Worm (Caenorhabditis elegans): ENCODE measurements around the gene T16G1.13.

Gene T16G1.13

DNA sequence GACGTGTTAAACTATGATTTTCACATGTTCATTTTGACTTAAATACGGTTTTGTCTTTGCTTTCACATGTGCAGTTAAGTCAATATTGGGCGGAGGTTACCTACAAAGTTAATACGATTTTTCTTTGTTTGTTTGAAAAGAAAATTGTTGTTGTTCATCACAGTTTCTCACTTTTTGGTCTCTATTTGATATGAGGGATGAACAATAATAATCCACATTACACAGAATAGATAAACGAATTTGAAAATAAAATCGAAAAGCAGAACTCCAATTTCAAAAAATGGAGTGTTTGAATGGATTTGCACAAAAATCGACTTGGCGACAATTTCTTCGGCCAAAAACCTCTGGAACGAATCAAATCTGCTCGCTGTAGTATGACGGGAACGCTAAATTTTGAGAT is 43.0 kb upstream of the T16G1.13 start, which contains the start of gene ttr-29:
ttr-29 (minus strand) TSS at position 101 of the 400 bp plus-strand sequence.
- TF ChIP-seq hlh-4 (tag; optimal IDR thresholded peaks at IDR 0.05) (no peak), dpl-1 (GFP tag; optimal IDR thresholded peaks at IDR 0.05) (no peak), C04F5.9 (tag; optimal IDR thresholded peaks at IDR 0.05) (no peak), ztf-4 (tag; optimal IDR thresholded peaks at IDR 0.05) (no peak), nhr-28 (tag; optimal IDR thresholded peaks at IDR 0.05) (no peak), fkh-10 (GFP tag; optimal IDR thresholded peaks at IDR 0.05) (no peak), aly-2 (tag; optimal IDR thresholded peaks at IDR 0.05) (no peak), F16B12.6 (tag; optimal IDR thresholded peaks at IDR 0.05) (no peak), mep-1 (tag; optimal IDR thresholded peaks at IDR 0.05) (no peak), lin-15B (tag; optimal IDR thresholded peaks at IDR 0.05) (no peak)

DNA sequence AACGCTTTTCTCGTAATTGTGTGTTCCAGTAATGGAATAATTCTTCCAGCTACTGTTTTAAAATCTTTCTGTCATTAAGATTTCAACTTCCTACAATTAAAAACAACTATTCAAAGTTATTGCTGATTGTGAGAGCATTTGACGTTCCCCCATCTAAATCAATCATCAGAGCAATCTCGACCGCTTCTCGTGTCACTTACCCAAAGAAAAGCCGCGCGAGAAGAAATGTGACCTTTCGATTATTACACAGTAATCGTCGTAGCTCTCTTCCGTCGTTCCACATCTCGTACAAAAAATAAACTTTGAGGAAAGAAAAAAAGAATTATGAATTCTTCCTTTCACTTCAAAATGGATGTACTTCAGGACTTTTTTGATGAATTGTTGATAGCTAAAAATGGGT is 42.3 kb upstream of the T16G1.13 start:
- no peak for TF ChIP-seq skn-1 (tag; optimal IDR thresholded peaks at IDR 0.05)
- no peak for TF ChIP-seq lin-13 (GFP tag; optimal IDR thresholded peaks at IDR 0.05)
- no peak for TF ChIP-seq hlh-4 (tag; optimal IDR thresholded peaks at IDR 0.05)
- TF ChIP-seq nhr-28 (tag; optimal IDR thresholded peaks at IDR 0.05): no peak
- TF ChIP-seq ama-1 (optimal IDR thresholded peaks at IDR 0.05): no peak
- no peak for TF ChIP-seq swsn-7 (tag; optimal IDR thresholded peaks at IDR 0.05)

DNA sequence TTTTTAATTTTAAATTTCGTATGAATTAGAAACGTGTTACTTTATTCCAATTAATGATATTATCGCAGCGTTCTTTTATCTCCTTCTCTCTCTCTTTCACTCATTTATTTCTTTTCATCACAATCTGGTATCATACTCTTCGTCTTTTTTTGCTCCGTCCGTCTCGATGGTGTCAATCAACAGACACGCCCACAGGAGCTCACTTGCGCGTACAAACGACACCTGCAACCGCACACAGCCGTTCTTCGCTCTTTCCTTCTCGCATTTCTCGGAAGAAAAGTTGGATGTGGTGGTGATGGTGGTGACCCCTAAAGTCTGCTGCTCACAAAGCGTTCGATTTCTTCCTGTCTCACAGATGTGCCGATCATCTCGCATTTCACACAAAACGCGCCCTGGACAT is 41.1 kb upstream of the T16G1.13 start:
- TF ChIP-seq aly-2 (tag; optimal IDR thresholded peaks at IDR 0.05): no peak
- no peak for TF ChIP-seq snpc-4 (tag; optimal IDR thresholded peaks at IDR 0.05)
- no peak for TF ChIP-seq vab-15 (tag; optimal IDR thresholded peaks at IDR 0.05)
- no peak for TF ChIP-seq hlh-4 (tag; optimal IDR thresholded peaks at IDR 0.05)
- TF ChIP-seq mab-9 (GFP tag; IDR thresholded peaks at IDR 0.05): no peak
- no peak for TF ChIP-seq nhr-12 (tag; optimal IDR thresholded peaks at IDR 0.05)
- no peak for TF ChIP-seq ceh-88 (GFP tag; IDR thresholded peaks at IDR 0.05)
- TF ChIP-seq efl-3 (GFP tag; optimal IDR thresholded peaks at IDR 0.05): no peak
- TF ChIP-seq unc-62 (GFP tag; optimal IDR thresholded peaks at IDR 0.05): no peak
- TF ChIP-seq swsn-7 (tag; optimal IDR thresholded peaks at IDR 0.05): no peak

DNA sequence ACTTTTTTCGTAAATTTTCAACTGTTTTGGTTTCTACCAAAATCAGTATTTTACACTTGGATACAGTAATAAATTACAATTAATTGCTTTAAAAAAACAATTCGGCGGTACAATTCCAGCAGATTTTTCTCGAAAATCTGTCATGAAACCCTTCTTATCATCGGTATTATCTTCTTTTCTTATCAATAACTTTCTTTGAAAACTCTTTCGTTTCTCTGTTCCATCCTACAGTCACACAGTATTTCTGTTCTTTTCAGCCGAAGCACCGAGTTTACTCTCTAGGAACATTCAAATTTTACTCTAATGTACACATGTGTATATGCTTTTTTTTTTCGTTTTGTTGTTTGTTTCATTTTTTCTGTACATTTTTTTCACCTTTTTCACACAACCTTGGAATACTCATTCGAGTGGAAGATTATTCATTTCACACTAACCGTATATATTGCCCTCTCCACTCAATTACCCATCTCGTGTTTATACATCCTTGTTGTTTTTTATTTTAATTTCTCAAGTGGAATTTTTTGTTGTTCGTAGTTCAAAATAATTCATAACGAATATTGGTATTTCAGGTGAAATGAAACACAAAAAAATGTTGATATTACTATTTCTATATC is 40.1 kb upstream of the T16G1.13 start, which contains the start of gene nid-1:
nid-1 (plus strand) TSS at position 564 of the 614 bp plus-strand sequence.
- no peak for TF ChIP-seq lin-13 (GFP tag; optimal IDR thresholded peaks at IDR 0.05)
- TF ChIP-seq efl-1 (optimal IDR thresholded peaks at IDR 0.05): no peak
- TF ChIP-seq efl-1 (GFP tag; optimal IDR thresholded peaks at IDR 0.05 in 1 of 2): peak in 1 of 2 experiments; percentile 77
- peak; percentile 66 for TF ChIP-seq elt-2 (tag; optimal IDR thresholded peaks at IDR 0.05)
- no peak for TF ChIP-seq unc-86 (tag; optimal IDR thresholded peaks at IDR 0.05)

DNA sequence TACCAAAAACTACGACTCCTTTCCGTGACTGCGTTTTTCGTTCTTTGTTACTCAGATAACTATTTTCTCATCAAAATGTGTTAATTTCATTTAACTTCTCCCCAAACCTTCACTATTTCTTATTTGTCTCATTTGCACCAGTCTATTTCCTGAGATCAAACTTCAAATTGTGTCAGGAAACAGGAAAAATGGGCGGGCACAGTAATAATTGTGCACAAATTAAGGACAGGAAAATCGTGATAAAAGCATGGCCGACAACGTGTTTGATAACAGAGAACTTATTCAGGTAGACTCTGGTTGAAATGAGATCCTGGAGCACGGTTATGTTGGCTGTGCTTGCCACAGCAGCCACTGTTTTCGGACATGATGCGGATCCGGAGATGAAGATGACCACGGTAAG is 30.0 kb upstream of the T16G1.13 start, which contains the start of gene lipl-1:
lipl-1 (plus strand) TSS at position 282 of the 400 bp plus-strand sequence.
- no peak for TF ChIP-seq grh-1 (GFP tag; IDR thresholded peaks at IDR 0.05)
- no peak for TF ChIP-seq nhr-28 (tag; optimal IDR thresholded peaks at IDR 0.05)
- no peak for TF ChIP-seq lir-3 (tag; optimal IDR thresholded peaks at IDR 0.05; ENCODE audit: poor library complexity)
- no peak for TF ChIP-seq nhr-71 (tag; optimal IDR thresholded peaks at IDR 0.05)
- no peak for TF ChIP-seq isw-1 (GFP tag; IDR thresholded peaks at IDR 0.05)
- no peak for TF ChIP-seq sptf-1 (tag; optimal IDR thresholded peaks at IDR 0.05)
- no peak for TF ChIP-seq unc-86 (tag; optimal IDR thresholded peaks at IDR 0.05)
- TF ChIP-seq Y116A8C.19 (tag; optimal IDR thresholded peaks at IDR 0.05; ENCODE audit: borderline replicate concordance): no peak
- no peak for TF ChIP-seq ama-1 (optimal IDR thresholded peaks at IDR 0.05)
- TF ChIP-seq ztf-4 (tag; optimal IDR thresholded peaks at IDR 0.05): no peak
- no peak for TF ChIP-seq elt-3 (tag; optimal IDR thresholded peaks at IDR 0.05)
- TF ChIP-seq pax-3 (tag; optimal IDR thresholded peaks at IDR 0.05): no peak
- TF ChIP-seq tlp-1 (tag; optimal IDR thresholded peaks at IDR 0.05): no peak
- no peak for TF ChIP-seq fkh-4 (tag; optimal IDR thresholded peaks at IDR 0.05; ENCODE audit: borderline replicate concordance)
- TF ChIP-seq swsn-7 (tag; optimal IDR thresholded peaks at IDR 0.05): no peak
